Worm (Caenorhabditis elegans): ENCODE results near the gene C14E2.5.

Gene C14E2.5

DNA sequence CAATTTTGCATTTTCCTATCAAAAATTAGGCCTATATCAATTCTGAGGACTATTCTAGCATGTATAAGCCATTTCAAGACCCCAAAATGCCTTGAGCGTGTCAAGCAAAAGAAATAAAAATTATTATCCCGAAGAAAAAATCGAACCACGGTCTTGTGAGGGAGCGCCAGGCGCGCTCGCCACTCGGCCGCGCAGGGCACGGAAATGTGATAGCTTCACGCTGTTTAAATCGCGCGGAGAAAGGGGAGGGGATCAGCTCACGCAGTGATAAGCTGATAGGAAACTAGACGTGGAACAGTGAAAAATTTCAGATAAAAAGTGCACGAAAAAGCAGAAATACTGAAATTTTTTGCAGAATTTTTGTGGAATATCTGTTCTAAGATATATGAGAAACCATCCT is 12.6 kb upstream of the C14E2.5 start (continued):
- TF ChIP-seq dmd-9 (GFP tag; IDR thresholded peaks at IDR 0.05) (peak; percentile 51; the same call in 1 of the 2 replicates), mes-2 (tag; optimal IDR thresholded peaks at IDR 0.05; ENCODE audit: poor library complexity, severe bottlenecking) (peak; percentile 83), F49E8.2 (tag; optimal IDR thresholded peaks at IDR 0.05; ENCODE audit: borderline replicate concordance) (peak; percentile 23), F10B5.3 (tag; optimal IDR thresholded peaks at IDR 0.05) (peak; percentile 43), zag-1 (tag; optimal IDR thresholded peaks at IDR 0.05) (no peak), Y105C5A.15 (GFP tag; IDR thresholded peaks at IDR 0.05) (0 out of 2 replicates have a peak, but pooled peaks have one; percentile 26), nhr-111 (GFP tag; optimal IDR thresholded peaks at IDR 0.05) (no peak), aly-2 (tag; optimal IDR thresholded peaks at IDR 0.05) (no peak), lin-39 (tag; optimal IDR thresholded peaks at IDR 0.05) (no peak), ctbp-1 (GFP tag; IDR thresholded peaks at IDR 0.05) (peak; percentile 55; the same call in 1 of the 2 replicates), zip-2 (tag; optimal IDR thresholded peaks at IDR 0.05) (peak; percentile 2), mdl-1 (tag; optimal IDR thresholded peaks at IDR 0.05) (no peak), mep-1 (tag; optimal IDR thresholded peaks at IDR 0.05) (no peak), lin-29 (GFP tag; IDR thresholded peaks at IDR 0.05) (no peak), sdz-12 (GFP tag; optimal IDR thresholded peaks at IDR 0.05) (peak; percentile 76), lim-7 (GFP tag; IDR thresholded peaks at IDR 0.05) (peak; percentile 91), lsy-2 (tag; optimal IDR thresholded peaks at IDR 0.05) (no peak), jun-1 (tag; optimal IDR thresholded peaks at IDR 0.05) (peak; percentile 9), nhr-41 (GFP tag; IDR thresholded peaks at IDR 0.05) (peak; percentile 73; the same call in 1 of the 2 replicates), dmd-8 (GFP tag; IDR thresholded peaks at IDR 0.05) (peak; percentile 65; the same call in 1 of the 2 replicates), F37D6.2 (tag; optimal IDR thresholded peaks at IDR 0.05) (peak; percentile 23), daf-12 (tag; optimal IDR thresholded peaks at IDR 0.05) (no peak), ceh-82 (tag; optimal IDR thresholded peaks at IDR 0.05) (no peak), saeg-2 (GFP tag; IDR thresholded peaks at IDR 0.05) (no peak), spr-3 (GFP tag; optimal IDR thresholded peaks at IDR 0.05) (peak; percentile 23), fkh-10 (GFP tag; optimal IDR thresholded peaks at IDR 0.05) (no peak), spr-1 (tag; optimal IDR thresholded peaks at IDR 0.05) (peak; percentile 34), madf-9 (GFP tag; conservative IDR thresholded peaks at IDR 0.05) (peak; percentile 62), nhr-77 (tag; optimal IDR thresholded peaks at IDR 0.05) (no peak), lin-1 (GFP tag; IDR thresholded peaks at IDR 0.05) (no peak), nhr-11 (tag; optimal IDR thresholded peaks at IDR 0.05) (no peak), nhr-102 (tag; optimal IDR thresholded peaks at IDR 0.05) (peak; percentile 56), hlh-30 (tag; optimal IDR thresholded peaks at IDR 0.05; ENCODE audit: insufficient read depth) (no peak), T26A8.4 (GFP tag; IDR thresholded peaks at IDR 0.05) (peak; percentile 58; the same call in 1 of the 2 replicates), daf-16 (GFP tag; optimal IDR thresholded peaks at IDR 0.05) (peak; percentile 2 to 74), daf-16 (tag; optimal IDR thresholded peaks at IDR 0.05) (no peak), daf-19 (GFP tag; conservative IDR thresholded peaks at IDR 0.05) (no peak), dve-1 (tag; optimal IDR thresholded peaks at IDR 0.05; ENCODE audit: insufficient read depth) (no peak), mdt-29 (GFP tag; IDR thresholded peaks at IDR 0.05) (no peak), tra-1 (GFP tag; IDR thresholded peaks at IDR 0.05) (peak; percentile 86), ZK546.5 (tag; optimal IDR thresholded peaks at IDR 0.05) (no peak), nhr-25 (tag; optimal IDR thresholded peaks at IDR 0.05; ENCODE audit: borderline replicate concordance, insufficient read depth) (no peak), duxl-1 (tag; optimal IDR thresholded peaks at IDR 0.05; ENCODE audit: poor library complexity) (peak; percentile 96), F44E2.7 (GFP tag; IDR thresholded peaks at IDR 0.05) (peak; percentile 73; the same call in 1 of the 2 replicates), pqm-1 (tag; optimal IDR thresholded peaks at IDR 0.05) (no peak), F26F4.8 (GFP tag; conservative IDR thresholded peaks at IDR 0.05) (peak; percentile 96), gei-8 (GFP tag; optimal IDR thresholded peaks at IDR 0.05) (peak; percentile 43), skn-1 (tag; optimal IDR thresholded peaks at IDR 0.05) (no peak), mxl-2 (GFP tag; conservative IDR thresholded peaks at IDR 0.05) (0 out of 2 replicates have a peak, but pooled peaks have one; percentile 28), cey-2 (tag; optimal IDR thresholded peaks at IDR 0.05; ENCODE audit: borderline replicate concordance, insufficient read depth) (no peak)

All from whole organism, L4 larva.